Fruit fly (Drosophila melanogaster) whole organism, adult: ENCODE results near the gene IFT46.

Source experiments
- CG11617 ChIP-seq: fragments of 200-800 bp; sonication (Bioruptor generic); optimal IDR thresholded peaks from 2 replicates; lab custom pipeline; 2017; ENCODE audit warnings: mild to moderate bottlenecking, missing biosample characterization, missing genetic modification reagents, missing genetic modification characterization
- CG12768 ChIP-seq: fragments of 200-800 bp; sonication (Bioruptor generic); optimal IDR thresholded peaks from 2 replicates; lab custom pipeline; 2017; ENCODE audit warnings: missing biosample characterization, missing genetic modification characterization, mild to moderate bottlenecking, moderate library complexity, missing genetic modification reagents
- CG14711 ChIP-seq: fragments of 200-800 bp; sonication (Bioruptor generic); optimal IDR thresholded peaks from 2 replicates; lab custom pipeline; 2018; ENCODE audit warnings: missing biosample characterization, mild to moderate bottlenecking, missing genetic modification characterization, moderate library complexity
- CG1620 ChIP-seq: fragments of 200-800 bp; sonication (Bioruptor generic); optimal IDR thresholded peaks from 2 replicates; lab custom pipeline; 2016; ENCODE audit warnings: missing biosample characterization, missing genetic modification characterization
- CG33017 ChIP-seq: fragments of 200-800 bp; sonication (Bioruptor generic); optimal IDR thresholded peaks from 2 replicates; lab custom pipeline; 2018; ENCODE audit warnings: missing biosample characterization, mild to moderate bottlenecking, missing genetic modification characterization, moderate library complexity
- CG5204 ChIP-seq: fragments of 200-800 bp; sonication (Bioruptor generic); optimal IDR thresholded peaks from 2 replicates; lab custom pipeline; 2016; ENCODE audit warnings: missing biosample characterization, missing genetic modification characterization
- CG7045 ChIP-seq: fragments of 200-800 bp; sonication (Bioruptor generic); optimal IDR thresholded peaks from 2 replicates; lab custom pipeline; 2017; ENCODE audit warnings: missing biosample characterization, mild to moderate bottlenecking, missing genetic modification characterization
- CG7101 ChIP-seq: fragments of 200-800 bp; sonication (Bioruptor generic); optimal IDR thresholded peaks from 2 replicates; lab custom pipeline; 2018; ENCODE audit warnings: missing biosample characterization, mild to moderate bottlenecking, missing genetic modification characterization, moderate library complexity
- Clk ChIP-seq: fragments of 200-800 bp; sonication (Bioruptor generic); optimal IDR thresholded peaks from 2 replicates; lab custom pipeline; 2017; ENCODE audit warnings: missing biosample characterization, missing genetic modification characterization
- Crg-1 ChIP-seq: fragments of 200-800 bp; sonication (Bioruptor generic); optimal IDR thresholded peaks from 2 replicates; lab custom pipeline; 2016; ENCODE audit warnings: missing biosample characterization, missing genetic modification characterization
- Hr96 ChIP-seq: fragments of 200-800 bp; sonication (Bioruptor generic); optimal IDR thresholded peaks from 2 replicates; lab custom pipeline; 2016; ENCODE audit warnings: missing biosample characterization, missing genetic modification characterization
- Mnt ChIP-seq: fragments of 200-800 bp; sonication (Bioruptor generic); optimal IDR thresholded peaks from 2 replicates; lab custom pipeline; 2016; ENCODE audit warnings: missing biosample characterization, mild to moderate bottlenecking, missing genetic modification characterization
- bab1 ChIP-seq: fragments of 200-800 bp; sonication (Bioruptor generic); optimal IDR thresholded peaks from 3 replicates; lab custom pipeline; 2019; ENCODE audit warnings: missing biosample characterization, mild to moderate bottlenecking, missing genetic modification characterization, moderate library complexity
- cic ChIP-seq: fragments of 200-800 bp; sonication (Bioruptor generic); optimal IDR thresholded peaks from 2 replicates; lab custom pipeline; 2017; ENCODE audit warnings: missing biosample characterization, mild to moderate bottlenecking, missing genetic modification characterization, moderate library complexity
- cnc ChIP-seq, 2 experiments: fragments of >200 bp; optimal IDR thresholded peaks; 2 replicates each; lab custom pipeline; 2017
- kay ChIP-seq: fragments of 200-800 bp; sonication (Bioruptor generic); peaks from one replicate; lab custom pipeline; 2016; ENCODE audit warnings: missing biosample characterization, missing genetic modification characterization, borderline replicate concordance
- ovo ChIP-seq: fragments of 200-800 bp; sonication (Bioruptor generic); optimal IDR thresholded peaks from 2 replicates; lab custom pipeline; 2016; ENCODE audit warnings: missing biosample characterization, missing genetic modification characterization
- pad ChIP-seq: fragments of 200-800 bp; sonication (Bioruptor generic); optimal IDR thresholded peaks from 3 replicates; lab custom pipeline; 2017; ENCODE audit warnings: missing biosample characterization, missing genetic modification characterization, mild to moderate bottlenecking, moderate library complexity, missing genetic modification reagents
- tj ChIP-seq: fragments of 200-800 bp; sonication (Bioruptor generic); optimal IDR thresholded peaks from 3 replicates; lab custom pipeline; 2017; ENCODE audit warnings: missing biosample characterization, mild to moderate bottlenecking, missing genetic modification characterization, moderate library complexity
- toe ChIP-seq: fragments of 200-800 bp; sonication (Bioruptor generic); optimal IDR thresholded peaks from 2 replicates; lab custom pipeline; 2016; ENCODE audit warnings: missing biosample characterization, missing genetic modification characterization

The IFT46 gene

dm6 chr2L:18604986-18605385 is 10.9 kb downstream of the IFT46 start, which contains the start of gene CG10413:
Gene CG10413, minus strand, starts transcription at chr2L:18605249.
- TF ChIP-seq CG7045 (peak; percentile 98), CG11617 (GFP tag; lab: Kevin White, UChicago) (peak; percentile 98), CG1620 (GFP tag; lab: Kevin White, UChicago) (peak; percentile 99), cic (GFP tag; lab: Kevin White, UChicago) (peak; percentile 88), tj (peak; percentile 88), Crg-1 (peak; percentile 98), Clk (peak; percentile 95), cnc (optimal IDR thresholded peaks at IDR 0.05; lab: Kevin White, UChicago) (no peak), pad (peak; percentile 90), Mnt (peak; percentile 96), kay (GFP tag; lab: Kevin White, UChicago) (no peak), ovo (peak; percentile 96), CG12768 (GFP tag; lab: Kevin White, UChicago) (peak; percentile 98), CG5204 (GFP tag; lab: Kevin White, UChicago) (peak; percentile 99), bab1 (peak; percentile 99), Hr96 (peak; percentile 98), CG14711 (tag; lab: Kevin White, UChicago) (peak; percentile 95), CG33017 (tag; lab: Kevin White, UChicago) (peak; percentile 98), toe (GFP tag; lab: Kevin White, UChicago) (peak; percentile 99), CG7101 (tag; lab: Kevin White, UChicago) (peak; percentile 98)

- TF ChIP-seq CG11617 (GFP tag; lab: Kevin White, UChicago): no peak
- no peak for TF ChIP-seq toe (GFP tag; lab: Kevin White, UChicago)
- no peak for TF ChIP-seq CG12768 (GFP tag; lab: Kevin White, UChicago)
- no peak for TF ChIP-seq Mnt
- TF ChIP-seq CG5204 (GFP tag; lab: Kevin White, UChicago): no peak
- no peak for TF ChIP-seq cic (GFP tag; lab: Kevin White, UChicago)
- TF ChIP-seq cnc (optimal IDR thresholded peaks at IDR 0.05; lab: Kevin White, UChicago): no peak
- TF ChIP-seq CG14711 (tag; lab: Kevin White, UChicago): no peak
Measured at dm6 chr2L:18599152-18599551, 16.8 kb downstream of the IFT46 start.

dm6 chr2L:18598150-18598723 is 17.7 kb downstream of the IFT46 start:
- TF ChIP-seq toe (GFP tag; lab: Kevin White, UChicago) (no peak), Clk (no peak), pad (no peak), CG7045 (no peak), tj (no peak), bab1 (no peak), CG33017 (tag; lab: Kevin White, UChicago) (no peak), CG14711 (tag; lab: Kevin White, UChicago) (no peak), CG5204 (GFP tag; lab: Kevin White, UChicago) (no peak), ovo (no peak), cic (GFP tag; lab: Kevin White, UChicago) (no peak), Mnt (no peak), Crg-1 (no peak), CG11617 (GFP tag; lab: Kevin White, UChicago) (no peak)

dm6 chr2L:18596871-18597338 is 19.0 kb downstream of the IFT46 start, which contains the start of gene amos:
Gene amos, minus strand, starts transcription at chr2L:18596921.
- TF ChIP-seq toe (GFP tag; lab: Kevin White, UChicago) (no peak), CG1620 (GFP tag; lab: Kevin White, UChicago) (no peak), pad (no peak), CG5204 (GFP tag; lab: Kevin White, UChicago) (no peak), Hr96 (no peak), CG11617 (GFP tag; lab: Kevin White, UChicago) (no peak), CG33017 (tag; lab: Kevin White, UChicago) (no peak), CG14711 (tag; lab: Kevin White, UChicago) (no peak)

dm6 chr2L:18590942-18591257 is 25.0 kb downstream of the IFT46 start:
- TF ChIP-seq CG7045 (no peak), cnc (optimal IDR thresholded peaks at IDR 0.05; lab: Kevin White, UChicago) (no peak), ovo (no peak), Clk (no peak), toe (GFP tag; lab: Kevin White, UChicago) (no peak), CG5204 (GFP tag; lab: Kevin White, UChicago) (no peak), CG33017 (tag; lab: Kevin White, UChicago) (no peak), bab1 (no peak), tj (no peak), CG14711 (tag; lab: Kevin White, UChicago) (no peak)

- TF ChIP-seq Crg-1 (peak; percentile 24), Hr96 (peak; percentile 26), Clk (no peak), toe (GFP tag; lab: Kevin White, UChicago) (peak; percentile 52), cic (GFP tag; lab: Kevin White, UChicago) (no peak), CG11617 (GFP tag; lab: Kevin White, UChicago) (peak; percentile 12), Mnt (peak; percentile 55), CG33017 (tag; lab: Kevin White, UChicago) (no peak), CG7101 (tag; lab: Kevin White, UChicago) (peak; percentile 7), pad (peak; percentile 19)
Measured at dm6 chr2L:18590100-18590941, 25.6 kb downstream of the IFT46 start, which contains the start of the genes Pde11 and CG15160. Gene Pde11, minus strand, starts transcription at chr2L:18590342. Gene CG15160, plus strand, starts transcription at chr2L:18590891.
